Worm (Caenorhabditis elegans): Measurements from ENCODE around the gene C14C10.5.

DNA sequence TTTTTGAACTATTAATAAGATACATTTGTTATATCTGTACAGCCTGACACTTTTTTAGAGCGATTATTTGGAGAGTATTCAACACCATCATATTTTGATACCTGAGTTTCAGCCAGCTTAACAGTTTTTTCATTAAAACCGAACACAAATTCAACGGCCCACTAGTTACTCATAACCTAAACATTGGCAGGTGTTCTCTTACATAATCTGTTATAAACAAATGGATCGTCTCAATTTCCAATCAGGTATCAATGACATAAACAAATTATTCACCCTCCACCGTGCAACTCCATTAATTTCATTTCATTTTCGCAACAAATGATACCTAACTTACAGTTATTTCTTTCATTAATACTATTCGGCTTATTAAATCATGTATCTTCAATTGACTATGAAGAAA, 11.0 kb downstream of the C14C10.5 start, which contains the start of gene cubn-1:
- TF ChIP-seq snpc-4 (tag; optimal IDR thresholded peaks at IDR 0.05) (no peak), ceh-9 (tag; optimal IDR thresholded peaks at IDR 0.05) (no peak)

All from whole organism, L3 larva.